Fruit fly (Drosophila melanogaster) whole organism, adult: ENCODE data around the gene CG8630.

ENCODE experiments used
- CG11617 ChIP-seq: fragments of 200-800 bp; sonication (Bioruptor generic); optimal IDR thresholded peaks from 2 replicates; lab custom pipeline; 2017; ENCODE audit warnings: mild to moderate bottlenecking, missing biosample characterization, missing genetic modification reagents, missing genetic modification characterization
- CG1620 ChIP-seq: fragments of 200-800 bp; sonication (Bioruptor generic); optimal IDR thresholded peaks from 2 replicates; lab custom pipeline; 2016; ENCODE audit warnings: missing biosample characterization, missing genetic modification characterization
- Hr96 ChIP-seq: fragments of 200-800 bp; sonication (Bioruptor generic); optimal IDR thresholded peaks from 2 replicates; lab custom pipeline; 2016; ENCODE audit warnings: missing biosample characterization, missing genetic modification characterization
- kay ChIP-seq: fragments of 200-800 bp; sonication (Bioruptor generic); peaks from one replicate; lab custom pipeline; 2016; ENCODE audit warnings: missing biosample characterization, missing genetic modification characterization, borderline replicate concordance
- toe ChIP-seq: fragments of 200-800 bp; sonication (Bioruptor generic); optimal IDR thresholded peaks from 2 replicates; lab custom pipeline; 2016; ENCODE audit warnings: missing biosample characterization, missing genetic modification characterization

dm6 chr3R:13275473-13275872 is 4.0 kb upstream of the CG8630 start:
- TF ChIP-seq CG11617 (GFP tag; lab: Kevin White, UChicago) (no peak), Hr96 (GFP tag; lab: Kevin White, UChicago) (no peak), kay (no peak), toe (GFP tag; lab: Kevin White, UChicago) (no peak), CG1620 (GFP tag; lab: Kevin White, UChicago) (no peak)
